Fruit fly (Drosophila melanogaster) Kc167 (cell line): ENCODE results near the gene CG15399.

Experiments
- Myc ChIP-seq: fragments of >200 bp; optimal IDR thresholded peaks from 2 replicates; lab custom pipeline; 2017; ENCODE audit warnings: missing external identifiers
- h ChIP-seq: fragments of >200 bp; optimal IDR thresholded peaks from 3 replicates; lab custom pipeline; 2018; ENCODE audit warnings: missing external identifiers
- psq ChIP-seq: fragments of >200 bp; optimal IDR thresholded peaks from 2 replicates; lab custom pipeline; 2017; ENCODE audit warnings: missing external identifiers
- ttk ChIP-seq: sonication (Bioruptor generic); optimal IDR thresholded peaks from 2 replicates; lab custom pipeline; 2017; ENCODE audit warnings: missing external identifiers

dm6 chr2L:2771676-2772075 lies at the start of gene CG15399:
- no peak for TF ChIP-seq Myc
- TF ChIP-seq h (lab: Kevin White, UChicago), result no peak
- no peak for TF ChIP-seq ttk
- TF ChIP-seq psq (lab: Kevin White, UChicago), result no peak
